Fruit fly (Drosophila melanogaster): Measurements from ENCODE around the gene Csk.

dm6 chr3R:11613252-11614036, 37.1 kb downstream of the Csk start:
- TF ChIP-seq Vsx2 (GFP tag; optimal IDR thresholded peaks at IDR 0.05; ENCODE audit: partially characterized antibody) (no peak), tai (GFP tag; optimal IDR thresholded peaks at IDR 0.05) (peak; percentile 74), dsf (GFP tag; optimal IDR thresholded peaks at IDR 0.05; ENCODE audit: borderline replicate concordance) (no peak), fru (GFP tag; optimal IDR thresholded peaks at IDR 0.05) (no peak), sv (GFP tag; optimal IDR thresholded peaks at IDR 0.05) (peak; percentile 61), h (GFP tag; optimal IDR thresholded peaks at IDR 0.05) (peak; percentile 63), CG32264 (GFP tag; optimal IDR thresholded peaks at IDR 0.05) (no peak), psq (GFP tag; optimal IDR thresholded peaks at IDR 0.05) (peak; percentile 40), dl (GFP tag; optimal IDR thresholded peaks at IDR 0.05; ENCODE audit: insufficient read depth in 1 of 2, partially characterized antibody in 2 of 2) (no peak), usp (GFP tag; optimal IDR thresholded peaks at IDR 0.05) (no peak)
